Fruit fly (Drosophila melanogaster) whole organism: ENCODE data around the gene Pex12.

Experiments
- Dll ChIP-seq: fragments of >200 bp; optimal IDR thresholded peaks from 2 replicates; lab custom pipeline; 2017
- EcR ChIP-seq, 2 experiments: fragments of >200 bp; optimal IDR thresholded peaks; 2 replicates each; lab custom pipeline; 2017; ENCODE audit warnings: missing biosample characterization in 2 of 2, missing genetic modification characterization in 2 of 2, missing genetic modification reagents in 2 of 2

DNA sequence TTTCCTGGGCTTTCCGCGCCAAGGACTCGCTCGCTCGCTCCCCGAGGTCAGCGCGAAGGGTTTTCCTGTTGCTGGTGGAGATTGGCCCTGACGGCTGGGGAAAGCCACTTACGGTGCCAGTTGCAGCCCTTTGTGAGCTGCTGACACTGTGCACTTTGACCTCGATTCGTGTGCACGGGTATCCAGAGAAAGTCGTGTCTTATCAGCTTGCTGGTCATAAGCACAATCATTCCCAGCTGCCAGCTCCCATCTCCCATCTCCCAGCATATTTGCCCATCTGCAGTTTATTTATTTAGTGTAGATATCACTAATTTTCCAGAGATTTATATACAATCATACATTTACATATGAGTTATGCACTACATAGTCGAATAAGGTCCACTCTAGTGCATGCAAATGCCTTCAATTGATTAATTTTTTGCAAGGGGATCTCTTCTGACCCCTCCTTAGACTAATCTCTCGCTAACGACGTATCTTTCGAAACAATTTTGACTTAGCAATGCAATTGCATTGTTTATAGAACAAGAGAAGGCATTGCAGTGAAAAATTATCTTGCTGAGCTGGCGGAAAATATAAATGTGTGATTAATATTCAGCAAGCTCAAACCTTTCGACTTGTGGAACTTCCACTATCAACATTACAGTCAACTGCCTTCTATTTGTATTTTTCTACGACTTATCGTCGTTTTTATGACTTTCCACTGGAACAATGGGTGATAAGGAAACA is 6.4 kb downstream of the Pex12 start:
- no peak for TF ChIP-seq EcR (GFP tag; optimal IDR thresholded peaks at IDR 0.05; lab: Kevin White, UChicago)
- TF ChIP-seq Dll (lab: Kevin White, UChicago): no peak
